Worm (Caenorhabditis elegans): ENCODE data around the gene clec-123.

ce11 chrII:3126341-3126740, 12.3 kb downstream of the clec-123 start, which contains the start of gene ins-19:
- TF ChIP-seq W03F9.2 (tag; optimal IDR thresholded peaks at IDR 0.05) (no peak), him-1 (tag; optimal IDR thresholded peaks at IDR 0.05) (no peak), dao-5 (tag; optimal IDR thresholded peaks at IDR 0.05) (no peak)

Data from whole organism, L4/young adult.